Worm (Caenorhabditis elegans) whole organism, L3 larva: ENCODE results near the gene E02H4.8.

ENCODE experiments used
- aly-2 ChIP-seq: fragments of 150-350 bp; optimal IDR thresholded peaks from 2 replicates; lab custom pipeline; 2014; ENCODE audit warnings: missing biosample characterization, missing genetic modification characterization
- elt-1 ChIP-seq: fragments of 150-350 bp; optimal IDR thresholded peaks from 2 replicates; lab custom pipeline; 2014; ENCODE audit warnings: missing biosample characterization, missing genetic modification characterization
- jun-1 ChIP-seq: fragments of 150-350 bp; optimal IDR thresholded peaks from 2 replicates; lab custom pipeline; 2014; ENCODE audit warnings: missing biosample characterization, missing genetic modification reagents, missing genetic modification characterization
- nhr-12 ChIP-seq: fragments of 150-350 bp; optimal IDR thresholded peaks from 2 replicates; lab custom pipeline; 2014; ENCODE audit warnings: missing biosample characterization, missing genetic modification characterization
- pqm-1 ChIP-seq: fragments of 150-350 bp; optimal IDR thresholded peaks from 2 replicates; lab custom pipeline; 2017; ENCODE audit warnings: missing biosample characterization, missing genetic modification characterization, inconsistent platforms
- unc-62 ChIP-seq: fragments of 150-350 bp; sonication (generic microtip); optimal IDR thresholded peaks from 4 replicates; lab custom pipeline; 2014; ENCODE audit warnings: missing biosample characterization, missing genetic modification reagents, missing genetic modification characterization

DNA sequence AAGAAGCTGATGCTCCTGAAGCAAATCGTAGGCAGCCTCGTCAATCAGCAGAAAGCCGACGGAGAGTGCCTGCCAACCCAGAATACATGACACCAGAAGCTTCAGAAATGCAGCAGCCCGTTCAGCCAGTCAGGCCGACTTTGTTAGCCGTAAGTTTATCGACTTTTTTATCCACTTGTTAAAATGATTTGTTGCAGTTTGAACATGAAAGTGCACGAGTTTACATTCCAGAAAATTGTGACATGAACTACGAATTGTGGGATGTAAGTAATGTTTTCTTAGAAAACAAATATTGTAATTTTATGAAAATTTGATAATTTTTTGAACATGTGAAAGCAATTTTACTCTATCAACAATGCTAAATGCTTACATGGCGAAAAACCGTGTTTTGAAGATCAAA lies 23.2 kb downstream of the E02H4.8 start:
- no peak for TF ChIP-seq jun-1
- TF ChIP-seq nhr-12: no peak
- TF ChIP-seq elt-1 (tag; lab: Kevin White, UChicago): no peak
- TF ChIP-seq aly-2 (tag; lab: Kevin White, UChicago): no peak
- no peak for TF ChIP-seq pqm-1 (tag; lab: Kevin White, UChicago)
- no peak for TF ChIP-seq unc-62
